Worm (Caenorhabditis elegans) whole organism, L4/young adult: ENCODE measurements around the gene F01D5.8.

ENCODE experiments used
- W03F9.2 ChIP-seq: fragments of 150-350 bp; optimal IDR thresholded peaks from 2 replicates; lab custom pipeline; 2014; ENCODE audit warnings: missing biosample characterization, missing genetic modification characterization
- dao-5 ChIP-seq: sonication (generic microtip); optimal IDR thresholded peaks from 2 replicates; lab custom pipeline; 2016; ENCODE audit warnings: missing genotype, missing genetic modification characterization, moderate library complexity, missing compliant biosample characterization
- him-1 ChIP-seq: sonication (generic microtip); optimal IDR thresholded peaks from 2 replicates; lab custom pipeline; 2016; ENCODE audit warnings: missing genotype, missing genetic modification reagents, missing genetic modification characterization, missing compliant biosample characterization

Gene F01D5.8

ce11 chrII:14010656-14011376 is at the start of gene F01D5.8:
F01D5.8 (plus strand) TSS chrII:14010706.
- TF ChIP-seq him-1 (no peak), dao-5 (tag; lab: Kevin White, UChicago) (no peak), W03F9.2 (tag; lab: Kevin White, UChicago) (no peak)

- no peak for TF ChIP-seq dao-5 (tag; lab: Kevin White, UChicago)
Observed at ce11 chrII:13961567-13961966, 48.9 kb upstream of the F01D5.8 start.

ce11 chrII:13962319-13962718 is 48.2 kb upstream of the F01D5.8 start, which contains the start of gene rpi-1:
rpi-1 (minus strand) TSS chrII:13962419.
- TF ChIP-seq W03F9.2 (tag; lab: Kevin White, UChicago) (no peak), him-1 (no peak), dao-5 (tag; lab: Kevin White, UChicago) (no peak)

- TF ChIP-seq dao-5 (tag; lab: Kevin White, UChicago) = no peak
- TF ChIP-seq him-1 = no peak
- no peak for TF ChIP-seq W03F9.2 (tag; lab: Kevin White, UChicago)
Observed at ce11 chrII:13964325-13964724, 46.2 kb upstream of the F01D5.8 start.

ce11 chrII:13966242-13966641 is 44.3 kb upstream of the F01D5.8 start, which contains the start of gene W07G1.7:
W07G1.7 (minus strand) TSS chrII:13966342.
- no peak for TF ChIP-seq dao-5 (tag; lab: Kevin White, UChicago)
- TF ChIP-seq W03F9.2 (tag; lab: Kevin White, UChicago) = no peak
- no peak for TF ChIP-seq him-1

ce11 chrII:13968979-13969378 is 41.5 kb upstream of the F01D5.8 start, which contains the start of gene sre-43:
sre-43 (minus strand) TSS chrII:13969079.
- TF ChIP-seq him-1 (no peak), dao-5 (tag; lab: Kevin White, UChicago) (no peak), W03F9.2 (tag; lab: Kevin White, UChicago) (no peak)

ce11 chrII:13972199-13972598 is 38.3 kb upstream of the F01D5.8 start:
- TF ChIP-seq him-1 (no peak), W03F9.2 (tag; lab: Kevin White, UChicago) (no peak), dao-5 (tag; lab: Kevin White, UChicago) (no peak)

- TF ChIP-seq W03F9.2 (tag; lab: Kevin White, UChicago) (peak; percentile 27), him-1 (no peak)
Observed at ce11 chrII:13973514-13973913, 37.0 kb upstream of the F01D5.8 start, which contains the start of gene Y39G8B.1. Y39G8B.1 (minus strand) TSS chrII:13973812.

- TF ChIP-seq him-1 (no peak), W03F9.2 (tag; lab: Kevin White, UChicago) (no peak), dao-5 (tag; lab: Kevin White, UChicago) (no peak)
Observed at ce11 chrII:13974136-13974535, 36.4 kb upstream of the F01D5.8 start.

ce11 chrII:13976161-13976560 is 34.3 kb upstream of the F01D5.8 start, which contains the start of gene Y39G8B.2:
Y39G8B.2 (minus strand) TSS chrII:13976221.
- TF ChIP-seq W03F9.2 (tag; lab: Kevin White, UChicago) = no peak
- no peak for TF ChIP-seq him-1
- no peak for TF ChIP-seq dao-5 (tag; lab: Kevin White, UChicago)

- TF ChIP-seq dao-5 (tag; lab: Kevin White, UChicago) (no peak), W03F9.2 (tag; lab: Kevin White, UChicago) (no peak), him-1 (no peak)
Observed at ce11 chrII:13977701-13978100, 32.8 kb upstream of the F01D5.8 start.

- no peak for TF ChIP-seq him-1
- no peak for TF ChIP-seq dao-5 (tag; lab: Kevin White, UChicago)
Observed at ce11 chrII:13979833-13980513, 30.5 kb upstream of the F01D5.8 start, which contains the start of gene sre-48. sre-48 (minus strand) TSS chrII:13979883.

- TF ChIP-seq him-1 = no peak
Observed at ce11 chrII:13981097-13981496, 29.4 kb upstream of the F01D5.8 start, which contains the start of gene Y39G8B.9. Y39G8B.9 (plus strand) TSS chrII:13981365.

ce11 chrII:13981819-13982218 is 28.7 kb upstream of the F01D5.8 start:
- TF ChIP-seq him-1 = no peak

ce11 chrII:13982247-13982646 is 28.3 kb upstream of the F01D5.8 start:
- TF ChIP-seq him-1 (no peak), W03F9.2 (tag; lab: Kevin White, UChicago) (no peak), dao-5 (tag; lab: Kevin White, UChicago) (no peak)
